Fruit fly (Drosophila melanogaster): ENCODE measurements around the gene CG7460.

The CG7460 gene

dm6 chr3L:17757156-17758083 is 17.1 kb downstream of the CG7460 start (continued):
- TF ChIP-seq CG13624 (GFP tag; optimal IDR thresholded peaks at IDR 0.05): no peak
- peak; percentile 35 for TF ChIP-seq NK7.1 (GFP tag; optimal IDR thresholded peaks at IDR 0.05)
- TF ChIP-seq dan (GFP tag; IDR thresholded peaks at IDR 0.05): peak; percentile 73
- peak; percentile 62 for TF ChIP-seq CG18476 (GFP tag; optimal IDR thresholded peaks at IDR 0.05)
- peak; percentile 73 for TF ChIP-seq CG18619 (GFP tag; optimal IDR thresholded peaks at IDR 0.05)
- no peak for TF ChIP-seq CG11085 (GFP tag; IDR thresholded peaks at IDR 0.05)
- TF ChIP-seq CG15696 (tag; optimal IDR thresholded peaks at IDR 0.05): peak; percentile 91
- peak; percentile 74 for TF ChIP-seq CG6813 (GFP tag; optimal IDR thresholded peaks at IDR 0.05)
- peak; percentile 26; the same call in 1 of the 2 replicates for TF ChIP-seq ranshi (GFP tag; IDR thresholded peaks at IDR 0.05)
- peak; percentile 6 for TF ChIP-seq pb (GFP tag; optimal IDR thresholded peaks at IDR 0.05)
- peak; percentile 92 for TF ChIP-seq CG17829 (tag; optimal IDR thresholded peaks at IDR 0.05)
- no peak for TF ChIP-seq her (GFP tag; optimal IDR thresholded peaks at IDR 0.05)
- TF ChIP-seq Hr3 (GFP tag; optimal IDR thresholded peaks at IDR 0.05): peak; percentile 74
- peak in 1 of 2 experiments; percentile 72 for TF ChIP-seq Hr78 (GFP tag; optimal IDR thresholded peaks at IDR 0.05)
- peak; percentile 37 for TF ChIP-seq trh (GFP tag; optimal IDR thresholded peaks at IDR 0.05)
- peak; percentile 73 for TF ChIP-seq Xbp1 (GFP tag; optimal IDR thresholded peaks at IDR 0.05)
- TF ChIP-seq CG15479 (GFP tag; optimal IDR thresholded peaks at IDR 0.05): peak; percentile 63
- no peak for TF ChIP-seq sd (tag; optimal IDR thresholded peaks at IDR 0.05)
- TF ChIP-seq dmrt11E (tag; optimal IDR thresholded peaks at IDR 0.05): peak; percentile 95
- TF ChIP-seq Nf-YA (GFP tag; IDR thresholded peaks at IDR 0.05): no peak; the same call in 1 of the 2 replicates
- TF ChIP-seq CG8944 (GFP tag; optimal IDR thresholded peaks at IDR 0.05): peak; percentile 54
- TF ChIP-seq Deaf1 (tag; optimal IDR thresholded peaks at IDR 0.05): peak; percentile 55
- peak; percentile 90 for TF ChIP-seq CG4424 (GFP tag; optimal IDR thresholded peaks at IDR 0.05)
- TF ChIP-seq hkb (optimal IDR thresholded peaks at IDR 0.05): no peak
- TF ChIP-seq hkb (GFP tag; IDR thresholded peaks at IDR 0.05): peak; percentile 80
- no peak for TF ChIP-seq CG32532 (GFP tag; IDR thresholded peaks at IDR 0.05)
- TF ChIP-seq lilli (GFP tag; optimal IDR thresholded peaks at IDR 0.05): peak; percentile 45
- TF ChIP-seq Ets97D (GFP tag; optimal IDR thresholded peaks at IDR 0.05): peak; percentile 7
- peak; percentile 53 for TF ChIP-seq CG3281 (GFP tag; optimal IDR thresholded peaks at IDR 0.05)
- peak; percentile 51; the same call in 1 of the 2 replicates for TF ChIP-seq E2f2 (GFP tag; IDR thresholded peaks at IDR 0.05)
- TF ChIP-seq hbn (GFP tag; IDR thresholded peaks at IDR 0.05; ENCODE audit: partially characterized antibody): no peak
- no peak for TF ChIP-seq aop (GFP tag; IDR thresholded peaks at IDR 0.05)
- no peak for TF ChIP-seq CG1792 (GFP tag; optimal IDR thresholded peaks at IDR 0.05)
- no peak for TF ChIP-seq Doc2 (GFP tag; IDR thresholded peaks at IDR 0.05)
- TF ChIP-seq Med (GFP tag): peak; percentile 75
- TF ChIP-seq dm (GFP tag; optimal IDR thresholded peaks at IDR 0.05): peak; percentile 60
- peak; percentile 87 for TF ChIP-seq Blimp-1 (GFP tag; optimal IDR thresholded peaks at IDR 0.05)
- peak; percentile 74 for TF ChIP-seq CG9437 (GFP tag; optimal IDR thresholded peaks at IDR 0.05)
- peak; percentile 63 for TF ChIP-seq Ptx1 (GFP tag; IDR thresholded peaks at IDR 0.05)
- TF ChIP-seq Stat92E (GFP tag; optimal IDR thresholded peaks at IDR 0.05): peak in 1 of 3 experiments; percentile 77
- TF ChIP-seq nau (GFP tag; optimal IDR thresholded peaks at IDR 0.05): peak; percentile 75
- TF ChIP-seq sens-2 (GFP tag; IDR thresholded peaks at IDR 0.05): peak; percentile 55; the same call in 1 of the 2 replicates
- peak; percentile 64; the same call in 1 of the 3 replicates for TF ChIP-seq H15 (GFP tag; IDR thresholded peaks at IDR 0.05)
- TF ChIP-seq CG3995 (GFP tag; optimal IDR thresholded peaks at IDR 0.05): no peak
- peak; percentile 52 for TF ChIP-seq CTCF (GFP tag; optimal IDR thresholded peaks at IDR 0.05)
- peak; percentile 62 for TF ChIP-seq CG15011 (GFP tag; optimal IDR thresholded peaks at IDR 0.05)
- peak; percentile 28; the same call in 1 of the 2 replicates for TF ChIP-seq CG4360 (GFP tag; IDR thresholded peaks at IDR 0.05)
- TF ChIP-seq h (optimal IDR thresholded peaks at IDR 0.05): no peak
- TF ChIP-seq phol (tag; optimal IDR thresholded peaks at IDR 0.05): peak; percentile 92
- no peak for TF ChIP-seq bowl (GFP tag; IDR thresholded peaks at IDR 0.05)

Measured in whole organism, embryonic.